Worm (Caenorhabditis elegans): ENCODE measurements around the gene rps-29.

ce11 chrIII:835208-835607, 41.1 kb downstream of the rps-29 start:
- TF ChIP-seq F13H6.1 (tag; optimal IDR thresholded peaks at IDR 0.05): no peak
- TF ChIP-seq lsy-2 (tag; optimal IDR thresholded peaks at IDR 0.05): no peak
- no peak for TF ChIP-seq skn-1 (tag; optimal IDR thresholded peaks at IDR 0.05)
- no peak for TF ChIP-seq lin-39 (tag; optimal IDR thresholded peaks at IDR 0.05)
- no peak for TF ChIP-seq aly-2 (tag; optimal IDR thresholded peaks at IDR 0.05)
